Worm (Caenorhabditis elegans) whole organism, L3 larva: ENCODE results near the gene T06E6.10.

Experiments
- nhr-11 ChIP-seq: fragments of 150-350 bp; optimal IDR thresholded peaks from 2 replicates; lab custom pipeline; 2014; ENCODE audit warnings: missing biosample characterization, missing genetic modification characterization
- nhr-76 ChIP-seq: fragments of 150-350 bp; sonication (generic microtip); optimal IDR thresholded peaks from 5 replicates; lab custom pipeline; 2014; ENCODE audit warnings: missing biosample characterization, missing genetic modification characterization

DNA sequence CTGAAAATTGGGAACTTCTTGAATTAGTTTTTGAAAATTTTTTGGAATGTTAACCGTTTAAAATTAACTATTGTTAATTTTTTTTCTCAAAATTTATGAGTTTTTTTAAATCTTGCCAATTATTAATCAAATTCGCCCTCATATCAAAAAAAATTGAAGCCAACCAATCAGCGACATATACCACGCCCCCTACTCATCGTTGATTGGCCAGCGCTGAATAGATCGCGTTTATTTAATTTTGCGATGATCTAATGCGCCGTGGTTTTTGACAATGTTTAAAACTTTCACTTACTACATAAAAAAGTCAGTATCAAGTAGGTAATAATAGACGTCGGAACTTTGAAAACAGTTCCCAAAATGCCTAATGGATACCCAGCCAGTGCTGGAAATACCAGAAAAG is 24.5 kb downstream of the T06E6.10 start:
- TF ChIP-seq nhr-76 (tag; lab: Kevin White, UChicago) (no peak), nhr-11 (tag; lab: Kevin White, UChicago) (no peak)
